Worm (Caenorhabditis elegans) whole organism, L4 larva: ENCODE data around the gene F07G6.5.
"Not testable (repeated sequence)": the region's sequence is repeated elsewhere in the genome, so short reads cannot be mapped to it uniquely, and the experiment has no call there.

Experiments used
- F37D6.2 ChIP-seq: sonication (generic microtip); optimal IDR thresholded peaks from 2 replicates; lab custom pipeline; 2016; ENCODE audit warnings: mild to moderate bottlenecking, missing genetic modification characterization, missing compliant biosample characterization
- Y105C5A.15 ChIP-seq: fragments of 200-800 bp; sonication (Bioruptor generic); IDR thresholded peaks from 2 replicates; pipeline ENCODE4 v1.3.6; 2022; ENCODE audit warnings: missing genetic modification characterization, missing compliant biosample characterization
- ceh-82 ChIP-seq: sonication (generic microtip); optimal IDR thresholded peaks from 2 replicates; lab custom pipeline; 2017; ENCODE audit warnings: missing biosample characterization, missing genetic modification characterization
- ces-1 ChIP-seq: fragments of 150-350 bp; sonication (generic microtip); optimal IDR thresholded peaks from 4 replicates; lab custom pipeline; 2014; ENCODE audit warnings: missing biosample characterization, missing genetic modification reagents, missing genetic modification characterization
- fkh-10 ChIP-seq: fragments of 150-350 bp; optimal IDR thresholded peaks from 2 replicates; lab custom pipeline; 2014; ENCODE audit warnings: missing biosample characterization, missing genetic modification reagents, missing genetic modification characterization
- nhr-25 ChIP-seq: sonication (generic microtip); optimal IDR thresholded peaks from 2 replicates; lab custom pipeline; 2017; ENCODE audit warnings: missing genetic modification characterization, mild to moderate bottlenecking, missing compliant biosample characterization, antibody characterized with exemption, moderate library complexity, borderline replicate concordance; ENCODE audit not compliant: insufficient read depth
- nhr-48 ChIP-seq: sonication (generic microtip); optimal IDR thresholded peaks from 2 replicates; lab custom pipeline; 2016; ENCODE audit warnings: mild to moderate bottlenecking, missing genetic modification characterization, missing compliant biosample characterization
- nhr-6 ChIP-seq: fragments of 150-350 bp; optimal IDR thresholded peaks from 2 replicates; lab custom pipeline; 2014; ENCODE audit warnings: missing biosample characterization, missing genetic modification characterization
- pha-4 ChIP-seq, 2 experiments: fragments of 150-350 bp in 1 of 2; fragments of 200-800 bp in 1 of 2; sonication (Bioruptor generic) in 1 of 2; IDR thresholded peaks in 1 of 2; optimal IDR thresholded peaks in 1 of 2; 2 replicates each; pipeline versions ENCODE4 v1.3.6 to Lab custom; 2014 to 2022; ENCODE audit warnings: missing genetic modification characterization in 2 of 2, missing genetic modification reagents in 2 of 2, missing biosample characterization in 1 of 2, missing compliant biosample characterization in 1 of 2
- tra-1 ChIP-seq: fragments of 200-800 bp; sonication (Bioruptor generic); IDR thresholded peaks from 2 replicates; pipeline ENCODE4 v1.3.6; 2022; ENCODE audit warnings: missing genetic modification reagents, missing genetic modification characterization, missing compliant biosample characterization
- vab-7 ChIP-seq: fragments of 200-800 bp; sonication (Bioruptor generic); IDR thresholded peaks from 2 replicates; pipeline ENCODE4 v1.3.6; 2022; ENCODE audit warnings: missing genetic modification reagents, missing genetic modification characterization, missing compliant biosample characterization

DNA sequence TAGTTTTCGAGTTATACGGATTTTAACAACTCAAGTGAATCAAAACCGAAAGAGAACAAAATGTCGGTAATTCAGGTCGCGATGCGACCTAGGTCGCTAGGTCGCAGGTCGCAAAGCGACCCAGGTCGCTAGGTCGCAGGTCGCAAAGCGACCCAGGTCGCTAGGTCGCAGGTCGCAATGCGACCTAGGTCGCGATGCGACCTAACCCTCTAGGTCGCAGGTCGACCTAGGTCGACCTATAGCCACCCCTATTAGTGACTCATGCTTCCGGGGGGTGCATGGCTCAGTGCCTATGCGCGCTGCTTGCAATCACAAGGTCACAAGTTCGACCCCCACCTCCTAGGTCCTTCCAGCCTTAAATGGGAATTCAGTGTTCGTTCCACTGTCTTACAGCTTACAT is 25.0 kb downstream of the F07G6.5 start:
- TF ChIP-seq nhr-25 (tag; lab: Kevin White, UChicago); vab-7 (GFP tag; lab: Robert Waterston, UW); ces-1 (GFP tag; lab: Kevin White, UChicago); nhr-6 (tag; lab: Kevin White, UChicago); F37D6.2 (tag; lab: Kevin White, UChicago); pha-4 (GFP tag; IDR thresholded peaks at IDR 0.05; lab: Robert Waterston, UW); pha-4 (tag; optimal IDR thresholded peaks at IDR 0.05; lab: Kevin White, UChicago); Y105C5A.15; ceh-82 (tag; lab: Kevin White, UChicago); nhr-48 (tag; lab: Kevin White, UChicago); fkh-10: not testable (repeated sequence)
- TF ChIP-seq tra-1 (GFP tag; lab: Robert Waterston, UW) = 0 out of 2 replicates have a peak, but pooled peaks have one; percentile 8
